Fruit fly (Drosophila melanogaster): ENCODE data around the gene hyx.

dm6 chr3R:9090303-9090702 lies 51.7 kb downstream of the hyx start:
- TF ChIP-seq CTCF (optimal IDR thresholded peaks at IDR 0.05) (peak; percentile 11 to 67), CG8478 (optimal IDR thresholded peaks at IDR 0.05) (no peak)
